Fruit fly (Drosophila melanogaster) whole organism, larva: ENCODE results near the gene Lar.

Experiments used
- noc ChIP-seq: fragments of 200-800 bp; sonication (Bioruptor generic); optimal IDR thresholded peaks from 3 replicates; lab custom pipeline; 2019; ENCODE audit warnings: missing biosample characterization, mild to moderate bottlenecking, missing genetic modification characterization, moderate library complexity

Gene Lar

dm6 chr2L:19763773-19764580 lies 177.6 kb downstream of the Lar start, which contains the start of gene fbp:
Gene fbp, minus strand, starts transcription at chr2L:19764136.
- TF ChIP-seq noc (tag; lab: Kevin White, UChicago) = peak; percentile 83

dm6 chr2L:19764581-19765136 lies 178.2 kb downstream of the Lar start:
- no peak for TF ChIP-seq noc (tag; lab: Kevin White, UChicago)

dm6 chr2L:19765406-19765805 lies 179.0 kb downstream of the Lar start:
- TF ChIP-seq noc (tag; lab: Kevin White, UChicago) = no peak

dm6 chr2L:19768967-19769366 lies 182.5 kb downstream of the Lar start, which contains the start of gene bsh:
Gene bsh, minus strand, starts transcription at chr2L:19769067.
- TF ChIP-seq noc (tag; lab: Kevin White, UChicago) = no peak

- TF ChIP-seq noc (tag; lab: Kevin White, UChicago) = no peak
Measured at dm6 chr2L:19769703-19770102, 183.3 kb downstream of the Lar start.

- no peak for TF ChIP-seq noc (tag; lab: Kevin White, UChicago)
Measured at dm6 chr2L:19774278-19774677, 187.9 kb downstream of the Lar start.
